Fruit fly (Drosophila melanogaster) whole organism: ENCODE results near the gene me31B.

ENCODE experiments used
- Dll ChIP-seq: fragments of >200 bp; optimal IDR thresholded peaks from 2 replicates; lab custom pipeline; 2017
- EcR ChIP-seq, 2 experiments: fragments of >200 bp; optimal IDR thresholded peaks; 2 replicates each; lab custom pipeline; 2017; ENCODE audit warnings: missing biosample characterization in 2 of 2, missing genetic modification characterization in 2 of 2, missing genetic modification reagents in 2 of 2
- psq ChIP-seq: fragments of >200 bp; optimal IDR thresholded peaks from 2 replicates; lab custom pipeline; 2017

DNA sequence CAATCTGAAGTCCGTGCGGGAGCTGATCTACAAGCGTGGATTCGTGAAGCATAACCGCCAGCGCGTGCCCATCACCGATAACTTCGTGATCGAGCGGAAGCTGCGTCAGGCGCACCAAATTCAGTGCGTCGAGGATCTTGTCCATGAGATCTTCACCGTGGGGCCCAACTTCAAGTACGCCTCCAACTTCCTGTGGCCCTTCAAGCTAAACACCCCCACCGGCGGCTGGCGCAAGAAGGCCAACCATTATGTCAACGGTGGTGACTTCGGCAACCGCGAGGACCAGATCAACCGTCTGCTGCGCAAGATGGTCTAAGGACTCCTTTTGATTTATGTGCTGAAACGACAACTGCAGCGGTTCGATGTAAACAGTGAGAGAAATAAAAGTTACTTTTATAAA is 37.4 kb upstream of the me31B start:
- TF ChIP-seq psq (lab: Kevin White, UChicago) = no peak
- no peak for TF ChIP-seq EcR (GFP tag; optimal IDR thresholded peaks at IDR 0.05; lab: Kevin White, UChicago)
- TF ChIP-seq Dll (lab: Kevin White, UChicago) = no peak
